Worm (Caenorhabditis elegans) whole organism, L1 larva: ENCODE results near the gene R02E4.3.
A peak's percentile ranks its signal among the peaks of the same experiment; 100 is the strongest.

ENCODE experiments used
- blmp-1 ChIP-seq: fragments of 150-350 bp; optimal IDR thresholded peaks from 2 replicates; lab custom pipeline; 2014; ENCODE audit warnings: missing biosample characterization, missing genetic modification characterization
- ceh-90 ChIP-seq: sonication (generic microtip); optimal IDR thresholded peaks from 2 replicates; lab custom pipeline; 2016; ENCODE audit warnings: missing genetic modification characterization, missing compliant biosample characterization
- dpl-1 ChIP-seq, 3 experiments: fragments of 150-350 bp in 2 of 3; sonication (generic microtip) in 1 of 3; optimal IDR thresholded peaks; 2 replicates each; lab custom pipeline; 2014 to 2017; ENCODE audit warnings: missing biosample characterization in 3 of 3, missing genetic modification characterization in 3 of 3, missing genetic modification reagents in 3 of 3
- dsc-1 ChIP-seq: sonication (generic microtip); optimal IDR thresholded peaks from 2 replicates; lab custom pipeline; 2016; ENCODE audit warnings: mild to moderate bottlenecking, missing genetic modification characterization, missing compliant biosample characterization
- ets-5 ChIP-seq: fragments of 200-800 bp; sonication (Bioruptor generic); IDR thresholded peaks from 2 replicates; pipeline ENCODE4 v1.3.6; 2022; ENCODE audit warnings: missing genetic modification characterization, missing compliant biosample characterization
- fkh-10 ChIP-seq: sonication (generic microtip); optimal IDR thresholded peaks from 2 replicates; lab custom pipeline; 2017; ENCODE audit warnings: missing biosample characterization, missing genetic modification reagents, missing genetic modification characterization
- lsy-2 ChIP-seq, 2 experiments: fragments of 150-350 bp; optimal IDR thresholded peaks; 2 replicates each; lab custom pipeline; 2014; ENCODE audit warnings: missing biosample characterization in 2 of 2, missing genetic modification characterization in 2 of 2
- mdl-1 ChIP-seq, 2 experiments: fragments of 150-350 bp; optimal IDR thresholded peaks; 2 replicates each; lab custom pipeline; 2014 to 2017; ENCODE audit warnings: missing biosample characterization in 2 of 2, missing genetic modification characterization in 2 of 2, inconsistent platforms in 1 of 2
- mep-1 ChIP-seq: fragments of 150-350 bp; optimal IDR thresholded peaks from 2 replicates; lab custom pipeline; 2014; ENCODE audit warnings: missing biosample characterization, missing genetic modification characterization
- nhr-237 ChIP-seq: fragments of 150-350 bp; optimal IDR thresholded peaks from 2 replicates; lab custom pipeline; 2014; ENCODE audit warnings: missing biosample characterization, missing genetic modification characterization
- skn-1 ChIP-seq: fragments of 150-350 bp; optimal IDR thresholded peaks from 2 replicates; lab custom pipeline; 2014; ENCODE audit warnings: missing biosample characterization, missing genetic modification characterization
- tbx-2 ChIP-seq: sonication (generic microtip); optimal IDR thresholded peaks from 2 replicates; lab custom pipeline; 2016; ENCODE audit warnings: missing genetic modification characterization, missing compliant biosample characterization
- unc-130 ChIP-seq: fragments of 150-350 bp; optimal IDR thresholded peaks from 2 replicates; lab custom pipeline; 2017; ENCODE audit warnings: missing biosample characterization, missing genetic modification characterization, inconsistent platforms
- unc-62 ChIP-seq: fragments of 150-350 bp; optimal IDR thresholded peaks from 2 replicates; lab custom pipeline; 2014; ENCODE audit warnings: missing biosample characterization, missing genetic modification reagents, missing genetic modification characterization

DNA sequence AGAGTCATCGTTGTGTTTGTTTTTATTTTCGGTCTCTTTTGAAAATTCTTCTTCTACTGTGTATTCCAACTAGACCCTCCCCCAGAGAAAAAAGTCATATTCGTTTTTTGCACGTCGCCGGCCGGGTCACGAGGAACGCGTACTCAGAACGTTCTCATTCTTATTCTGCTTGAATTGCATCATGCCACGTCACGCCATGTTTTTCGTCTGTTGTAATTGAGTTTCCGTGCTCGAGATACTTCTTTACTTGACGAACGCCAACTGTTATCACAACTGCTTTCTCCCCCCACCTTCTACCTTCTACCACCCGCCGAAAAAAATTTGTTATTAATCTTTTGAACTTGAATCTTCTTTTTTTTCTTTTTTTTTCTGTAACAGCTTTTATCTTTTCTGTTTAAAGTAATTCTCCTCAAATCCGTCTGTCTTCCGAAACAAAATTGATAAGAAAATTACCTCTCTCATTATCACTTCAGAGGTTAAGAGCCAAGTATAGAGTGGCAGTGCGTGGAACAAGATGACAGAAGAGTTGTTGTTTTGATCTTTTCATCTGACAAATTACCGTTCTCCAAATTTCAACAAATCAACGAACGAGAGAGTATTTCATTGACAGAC is 40.8 kb upstream of the R02E4.3 start:
- TF ChIP-seq ceh-90 (tag; lab: Kevin White, UChicago) = no peak
- TF ChIP-seq blmp-1 (tag; lab: Kevin White, UChicago) = no peak
- TF ChIP-seq nhr-237 = no peak
- TF ChIP-seq tbx-2 (tag; lab: Kevin White, UChicago) = no peak
- TF ChIP-seq dsc-1 = peak; percentile 15
- TF ChIP-seq mep-1 = peak; percentile 77
- TF ChIP-seq ets-5 = no peak
- TF ChIP-seq unc-62 (GFP tag; lab: Kevin White, UChicago) = no peak
- peak; percentile 65 for TF ChIP-seq unc-130 (tag; lab: Kevin White, UChicago)
- no peak for TF ChIP-seq fkh-10 (GFP tag; lab: Kevin White, UChicago)
- peak in 1 of 2 experiments; percentile 44 for TF ChIP-seq mdl-1 (tag; optimal IDR thresholded peaks at IDR 0.05; lab: Kevin White, UChicago)
- TF ChIP-seq lsy-2 (tag; optimal IDR thresholded peaks at IDR 0.05; lab: Kevin White, UChicago) = peak; percentile 33 to 37
- TF ChIP-seq dpl-1 (GFP tag; optimal IDR thresholded peaks at IDR 0.05; lab: Kevin White, UChicago) = no peak
- no peak for TF ChIP-seq skn-1 (tag; lab: Kevin White, UChicago)
